Worm (Caenorhabditis elegans) whole organism, early embryonic: ENCODE measurements around the gene D1054.8.
A peak's percentile ranks its signal among the peaks of the same experiment; 100 is the strongest.

Source experiments
- aly-1 ChIP-seq: sonication (generic microtip); optimal IDR thresholded peaks from 2 replicates; lab custom pipeline; 2016; ENCODE audit warnings: missing genetic modification characterization, missing compliant biosample characterization
- ama-1 ChIP-seq: fragments of 150-350 bp; optimal IDR thresholded peaks from 2 replicates; lab custom pipeline; 2014
- ceh-13 ChIP-seq: fragments of 200-800 bp; sonication (Bioruptor generic); optimal IDR thresholded peaks from 2 replicates; lab custom pipeline; 2018; ENCODE audit warnings: mild to moderate bottlenecking, missing genetic modification characterization, missing compliant biosample characterization
- flt-1 ChIP-seq: fragments of 200-800 bp; sonication (Bioruptor generic); IDR thresholded peaks from 2 replicates; pipeline ENCODE4 v1.3.6; 2022; ENCODE audit warnings: missing genetic modification characterization, missing compliant biosample characterization
- hmbx-1 ChIP-seq: sonication (generic microtip); optimal IDR thresholded peaks from 2 replicates; lab custom pipeline; 2016; ENCODE audit warnings: mild to moderate bottlenecking, missing genetic modification characterization, missing compliant biosample characterization
- scrt-1 ChIP-seq: fragments of 200-800 bp; sonication (Bioruptor generic); IDR thresholded peaks from 2 replicates; pipeline ENCODE4 v1.3.6; 2022; ENCODE audit warnings: missing genetic modification characterization, missing compliant biosample characterization
- tbx-37 ChIP-seq: fragments of 200-800 bp; sonication (Bioruptor generic); conservative IDR thresholded peaks from 2 replicates; pipeline ENCODE4 v1.3.6; 2022; ENCODE audit warnings: missing genetic modification reagents, missing genetic modification characterization, missing compliant biosample characterization
- tra-4 ChIP-seq: sonication (generic microtip); optimal IDR thresholded peaks from 2 replicates; lab custom pipeline; 2017; ENCODE audit warnings: missing genetic modification characterization, missing compliant biosample characterization

DNA sequence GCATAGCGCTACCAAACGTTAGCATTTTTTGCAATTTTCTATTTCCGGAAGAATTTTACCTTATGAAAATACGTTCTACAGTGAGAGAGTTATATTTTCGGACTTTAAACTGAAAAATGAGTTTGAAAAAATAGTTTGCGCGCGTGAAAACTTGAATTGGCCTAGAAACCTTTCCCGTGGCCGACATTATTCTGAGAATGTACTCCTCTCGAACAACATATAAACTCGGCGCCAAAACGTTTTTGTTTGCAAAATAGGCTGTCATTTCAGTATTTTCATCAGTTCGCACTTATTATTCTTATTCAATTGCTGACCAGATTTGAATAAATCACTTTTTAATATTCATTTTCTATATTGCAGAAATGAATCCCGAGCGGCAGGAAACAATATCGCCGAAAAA lies 47.4 kb upstream of the D1054.8 start, which contains the start of the genes mre-11 and wdr-5.3:
- no peak for TF ChIP-seq tra-4 (tag; lab: Kevin White, UChicago)
- TF ChIP-seq ama-1 (lab: Kevin White, UChicago), result no peak
- no peak for TF ChIP-seq flt-1 (GFP tag; lab: Robert Waterston, UW)
- TF ChIP-seq ceh-13 (GFP tag; lab: Kevin White, UChicago), result no peak
- no peak for TF ChIP-seq aly-1 (tag; lab: Kevin White, UChicago)
- no peak for TF ChIP-seq scrt-1 (GFP tag; lab: Robert Waterston, UW)
- TF ChIP-seq hmbx-1 (tag; lab: Kevin White, UChicago), result no peak
- TF ChIP-seq tbx-37, result peak; percentile 27; the same call in 1 of the 2 replicates
